Fruit fly (Drosophila melanogaster) whole organism, embryonic: Measurements from ENCODE around the gene dpr18.
A peak's percentile ranks its signal among the peaks of the same experiment; 100 is the strongest.

ENCODE experiments used
- Ada2b ChIP-seq: fragments of 200-800 bp; sonication (Bioruptor generic); IDR thresholded peaks from 2 replicates; pipeline ENCODE4 v1.3.6; 2022; ENCODE audit warnings: missing biosample characterization, missing genetic modification characterization
- CG11093 ChIP-seq: fragments of 200-800 bp; sonication (Bioruptor generic); IDR thresholded peaks from 3 replicates; pipeline ENCODE4 v1.3.6; 2022; ENCODE audit warnings: missing biosample characterization, missing genetic modification characterization
- CG11456 ChIP-seq: fragments of 200-800 bp; sonication (Bioruptor generic); IDR thresholded peaks from 3 replicates; pipeline ENCODE4 v1.3.6; 2022; ENCODE audit warnings: missing biosample characterization, missing genetic modification characterization
- CG12236 ChIP-seq: fragments of 200-800 bp; sonication (Bioruptor generic); optimal IDR thresholded peaks from 2 replicates; lab custom pipeline; 2016; ENCODE audit warnings: missing biosample characterization, missing genetic modification characterization
- CG12942 ChIP-seq: fragments of 200-800 bp; sonication (Bioruptor generic); optimal IDR thresholded peaks from 3 replicates; lab custom pipeline; 2016; ENCODE audit warnings: missing biosample characterization, missing genetic modification characterization
- CG13287 ChIP-seq: fragments of 200-800 bp; sonication (Bioruptor generic); IDR thresholded peaks from 2 replicates; pipeline ENCODE4 v1.3.6; 2022; ENCODE audit warnings: missing biosample characterization, missing genetic modification characterization; ENCODE audit not compliant: partially characterized antibody
- CG1529 ChIP-seq: fragments of 200-800 bp; sonication (Bioruptor generic); optimal IDR thresholded peaks from 3 replicates; lab custom pipeline; 2018; ENCODE audit warnings: missing biosample characterization, missing genetic modification characterization
- CG1647 ChIP-seq: fragments of 200-800 bp; sonication (Bioruptor generic); optimal IDR thresholded peaks from 3 replicates; lab custom pipeline; 2016; ENCODE audit warnings: missing biosample characterization, missing genetic modification characterization
- CG18599 ChIP-seq: fragments of 200-800 bp; sonication (Bioruptor generic); optimal IDR thresholded peaks from 3 replicates; lab custom pipeline; 2017; ENCODE audit warnings: missing biosample characterization, missing genetic modification characterization, mild to moderate bottlenecking, moderate library complexity, missing genetic modification reagents
- CG2678 ChIP-seq: fragments of 200-800 bp; sonication (Bioruptor generic); optimal IDR thresholded peaks from 3 replicates; lab custom pipeline; 2019; ENCODE audit warnings: missing biosample characterization, mild to moderate bottlenecking, missing genetic modification characterization, moderate library complexity
- CG31224 ChIP-seq: fragments of 200-800 bp; sonication (Bioruptor generic); IDR thresholded peaks from 2 replicates; pipeline ENCODE4 v1.3.6; 2022; ENCODE audit warnings: missing biosample characterization, missing genetic modification characterization
- CG32532 ChIP-seq: fragments of 200-800 bp; sonication (Bioruptor generic); IDR thresholded peaks from 2 replicates; pipeline ENCODE4 v1.3.6; 2022; ENCODE audit warnings: missing biosample characterization, missing genetic modification characterization
- CG34376 ChIP-seq: fragments of 200-800 bp; sonication (Bioruptor generic); optimal IDR thresholded peaks from 2 replicates; lab custom pipeline; 2018; ENCODE audit warnings: missing biosample characterization, mild to moderate bottlenecking, missing genetic modification characterization
- CG3726 ChIP-seq: fragments of 200-800 bp; sonication (Bioruptor generic); IDR thresholded peaks from 3 replicates; pipeline ENCODE4, ENCODE4 v1.3.6; 2022; ENCODE audit warnings: missing biosample characterization, missing genetic modification characterization
- CG7271 ChIP-seq: fragments of 200-800 bp; sonication (Bioruptor generic); optimal IDR thresholded peaks from 2 replicates; lab custom pipeline; 2018; ENCODE audit warnings: missing biosample characterization, mild to moderate bottlenecking, missing genetic modification characterization, moderate library complexity
- CG7556 ChIP-seq: fragments of 200-800 bp; sonication (Bioruptor generic); optimal IDR thresholded peaks from 2 replicates; lab custom pipeline; 2017; ENCODE audit warnings: missing biosample characterization, mild to moderate bottlenecking, missing genetic modification characterization
- CG7786 ChIP-seq: fragments of 200-800 bp; sonication (Bioruptor generic); optimal IDR thresholded peaks from 2 replicates; lab custom pipeline; 2016; ENCODE audit warnings: missing biosample characterization, missing genetic modification characterization
- CG7987 ChIP-seq: fragments of 200-800 bp; sonication (Bioruptor generic); optimal IDR thresholded peaks from 2 replicates; lab custom pipeline; 2018; ENCODE audit warnings: missing biosample characterization, mild to moderate bottlenecking, missing genetic modification characterization, moderate library complexity
- CG9609 ChIP-seq: fragments of 200-800 bp; sonication (Bioruptor generic); optimal IDR thresholded peaks from 3 replicates; lab custom pipeline; 2016; ENCODE audit warnings: missing biosample characterization, missing genetic modification characterization
- CHES-1-like ChIP-seq: fragments of 200-800 bp; sonication (Bioruptor generic); optimal IDR thresholded peaks from 2 replicates; lab custom pipeline; 2016; ENCODE audit warnings: missing biosample characterization, missing genetic modification characterization
- Dad ChIP-seq: fragments of 200-800 bp; sonication (Bioruptor generic); optimal IDR thresholded peaks from 3 replicates; lab custom pipeline; 2016; ENCODE audit warnings: missing biosample characterization, missing genetic modification characterization
- Dek ChIP-seq: fragments of 200-800 bp; sonication (Bioruptor generic); optimal IDR thresholded peaks from 3 replicates; lab custom pipeline; 2019; ENCODE audit warnings: missing biosample characterization, mild to moderate bottlenecking, missing genetic modification characterization, moderate library complexity
- Dip2 ChIP-seq: fragments of 200-800 bp; sonication (Bioruptor generic); IDR thresholded peaks from 2 replicates; pipeline ENCODE4 v1.3.6; 2022; ENCODE audit warnings: missing biosample characterization, missing genetic modification characterization
- Ets65A ChIP-seq: fragments of 200-800 bp; sonication (Bioruptor generic); peaks from one replicate; lab custom pipeline; 2016; ENCODE audit warnings: missing biosample characterization, missing genetic modification characterization
- Gsc ChIP-seq: fragments of 200-800 bp; sonication (Bioruptor generic); IDR thresholded peaks from 2 replicates; pipeline ENCODE4 v1.3.6; 2022; ENCODE audit warnings: missing biosample characterization, missing genetic modification characterization
- HHEX ChIP-seq: fragments of 200-800 bp; sonication (Bioruptor generic); optimal IDR thresholded peaks from 3 replicates; lab custom pipeline; 2017; ENCODE audit warnings: missing biosample characterization, mild to moderate bottlenecking, missing genetic modification characterization, missing genetic modification reagents
- HmgZ ChIP-seq: fragments of 200-800 bp; sonication (Bioruptor generic); optimal IDR thresholded peaks from 2 replicates; lab custom pipeline; 2018; ENCODE audit warnings: missing biosample characterization, mild to moderate bottlenecking, missing genetic modification characterization
- Neu2 ChIP-seq: fragments of 200-800 bp; sonication (Bioruptor generic); optimal IDR thresholded peaks from 3 replicates; lab custom pipeline; 2016; ENCODE audit warnings: missing biosample characterization, missing genetic modification characterization, borderline replicate concordance
- Oli ChIP-seq: fragments of 200-800 bp; sonication (Bioruptor generic); optimal IDR thresholded peaks from 2 replicates; lab custom pipeline; 2018; ENCODE audit warnings: missing biosample characterization, mild to moderate bottlenecking, missing genetic modification characterization, moderate library complexity
- Pdp1 ChIP-seq, 2 experiments: fragments of 200-800 bp; sonication (Bioruptor generic); optimal IDR thresholded peaks; 3 replicates each; lab custom pipeline; 2016; ENCODE audit warnings: missing biosample characterization in 2 of 2, missing genetic modification characterization in 2 of 2, mild to moderate bottlenecking in 1 of 2, moderate library complexity in 1 of 2
- Sox100B ChIP-seq: fragments of 200-800 bp; sonication (Bioruptor generic); optimal IDR thresholded peaks from 3 replicates; lab custom pipeline; 2018; ENCODE audit warnings: missing biosample characterization, mild to moderate bottlenecking, missing genetic modification characterization
- Ssrp ChIP-seq: fragments of 200-800 bp; sonication (Bioruptor generic); optimal IDR thresholded peaks from 2 replicates; lab custom pipeline; 2018; ENCODE audit warnings: missing biosample characterization, mild to moderate bottlenecking, missing genetic modification characterization, moderate library complexity
- Trl ChIP-seq, 3 experiments: fragments of >200 bp in 2 of 3; fragments of 200-800 bp in 1 of 3; sonication (Bioruptor generic) in 1 of 3; optimal IDR thresholded peaks; 2 replicates in 1 of 3; 3 replicates in 2 of 3; lab custom pipeline; 2016 to 2017; ENCODE audit warnings: missing biosample characterization in 1 of 3, missing genetic modification characterization in 1 of 3
- az2 ChIP-seq: fragments of 200-800 bp; sonication (Bioruptor generic); optimal IDR thresholded peaks from 3 replicates; lab custom pipeline; 2016; ENCODE audit warnings: missing biosample characterization, missing genetic modification characterization
- bbx ChIP-seq: fragments of 200-800 bp; sonication (Bioruptor generic); IDR thresholded peaks from 2 replicates; pipeline ENCODE4 v1.3.6; 2022; ENCODE audit warnings: missing biosample characterization, missing genetic modification characterization; ENCODE audit not compliant: partially characterized antibody
- cad ChIP-seq: fragments of >200 bp; optimal IDR thresholded peaks from 2 replicates; lab custom pipeline; 2017; ENCODE audit warnings: missing biosample characterization, missing genetic modification characterization
- chm ChIP-seq: fragments of 200-800 bp; sonication (Bioruptor generic); IDR thresholded peaks from 2 replicates; pipeline ENCODE4 v1.3.6; 2022; ENCODE audit warnings: missing biosample characterization, missing genetic modification characterization
- cwo ChIP-seq: fragments of 200-800 bp; sonication (Bioruptor generic); optimal IDR thresholded peaks from 3 replicates; lab custom pipeline; 2017; ENCODE audit warnings: missing biosample characterization, missing genetic modification characterization, mild to moderate bottlenecking, moderate library complexity, missing genetic modification reagents
- da ChIP-seq: fragments of 200-800 bp; sonication (Bioruptor generic); optimal IDR thresholded peaks from 2 replicates; lab custom pipeline; 2016; ENCODE audit warnings: missing biosample characterization, missing genetic modification characterization
- dm ChIP-seq: fragments of 200-800 bp; sonication (Bioruptor generic); optimal IDR thresholded peaks from 3 replicates; lab custom pipeline; 2016; ENCODE audit warnings: missing biosample characterization, missing genetic modification characterization
- dpn ChIP-seq, 2 experiments: fragments of 200-800 bp; sonication (Bioruptor generic); optimal IDR thresholded peaks; 3 replicates each; lab custom pipeline; 2016; ENCODE audit warnings: missing biosample characterization in 2 of 2, missing genetic modification characterization in 2 of 2
- ems ChIP-seq: fragments of 200-800 bp; sonication (Bioruptor generic); optimal IDR thresholded peaks from 3 replicates; lab custom pipeline; 2016; ENCODE audit warnings: missing biosample characterization, missing genetic modification characterization
- fd64A ChIP-seq: fragments of 200-800 bp; sonication (Bioruptor generic); optimal IDR thresholded peaks from 3 replicates; lab custom pipeline; 2018; ENCODE audit warnings: missing biosample characterization, mild to moderate bottlenecking, missing genetic modification characterization
- gsb ChIP-seq: fragments of 200-800 bp; sonication (Bioruptor generic); IDR thresholded peaks from 2 replicates; pipeline ENCODE4 v1.3.6; 2022; ENCODE audit warnings: missing biosample characterization, missing genetic modification characterization
- oc ChIP-seq: fragments of 200-800 bp; sonication (Bioruptor generic); optimal IDR thresholded peaks from 2 replicates; lab custom pipeline; 2018; ENCODE audit warnings: missing biosample characterization, mild to moderate bottlenecking, missing genetic modification characterization, moderate library complexity
- odd ChIP-seq: fragments of 200-800 bp; sonication (Bioruptor generic); optimal IDR thresholded peaks from 2 replicates; lab custom pipeline; 2017; ENCODE audit warnings: missing biosample characterization, mild to moderate bottlenecking, missing genetic modification characterization
- pan ChIP-seq, 4 experiments: fragments of >200 bp in 3 of 4; fragments of 200-800 bp in 1 of 4; sonication (Bioruptor generic) in 1 of 4; optimal IDR thresholded peaks in 3 of 4; IDR thresholded peaks in 1 of 4; 2 replicates each; pipeline versions ENCODE4 v1.3.6 to Lab custom; 2017 to 2022; ENCODE audit warnings: missing biosample characterization in 2 of 4, missing genetic modification characterization in 2 of 4, mixed read lengths in 1 of 4
- phol ChIP-seq: fragments of 200-800 bp; sonication (Bioruptor generic); optimal IDR thresholded peaks from 3 replicates; lab custom pipeline; 2018; ENCODE audit warnings: missing biosample characterization, mild to moderate bottlenecking, missing genetic modification characterization, moderate library complexity

The dpr18 gene

DNA sequence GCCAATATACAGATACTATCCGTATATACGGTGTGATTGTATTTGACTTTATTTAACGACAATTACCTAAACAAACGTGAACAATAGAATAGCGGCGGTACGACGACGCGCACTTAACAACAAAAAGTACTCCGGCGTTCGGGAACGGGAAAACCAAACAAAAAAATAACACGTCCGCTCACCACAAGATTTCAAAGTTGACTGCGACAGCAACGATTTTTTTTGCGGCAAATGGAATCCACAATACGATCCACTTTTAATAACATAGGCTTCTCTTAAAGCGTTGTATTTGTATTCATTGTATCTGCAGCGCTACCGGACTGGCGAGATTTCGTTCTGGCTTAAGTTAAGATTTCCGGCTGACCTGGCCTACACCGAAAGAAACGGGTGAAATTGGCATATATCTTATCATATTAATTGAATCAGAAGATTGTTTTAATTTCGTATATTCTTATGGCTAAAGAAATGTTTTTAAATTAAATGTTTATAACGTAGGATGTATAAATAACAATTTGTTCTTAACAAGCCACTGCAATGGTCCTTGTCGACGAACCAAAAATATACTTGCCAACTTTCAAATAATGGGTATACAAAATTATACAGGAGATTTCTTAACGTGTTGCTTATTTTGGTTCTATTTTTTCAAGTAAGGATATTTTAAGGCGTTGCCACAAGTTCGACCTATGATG lies 41.3 kb downstream of the dpr18 start, which contains the start of the genes CG42353 and CG42354 (continued):
- peak; percentile 97 for TF ChIP-seq Oli (tag; lab: Kevin White, UChicago)
- peak; percentile 93 for TF ChIP-seq CG7786
- peak; percentile 96 for TF ChIP-seq az2 (GFP tag; lab: Kevin White, UChicago)
- TF ChIP-seq CG9609 (GFP tag; lab: Kevin White, UChicago) = peak; percentile 96
- TF ChIP-seq Dad (GFP tag; lab: Kevin White, UChicago) = peak; percentile 67
- peak; percentile 80 for TF ChIP-seq CG7271 (tag; lab: Kevin White, UChicago)
- TF ChIP-seq oc = peak; percentile 95
- peak; percentile 86 for TF ChIP-seq CG7987
- TF ChIP-seq Ets65A = peak; percentile 95
- peak; percentile 92 for TF ChIP-seq CG1647
- peak; percentile 96 for TF ChIP-seq Sox100B (GFP tag; lab: Kevin White, UChicago)
- peak; percentile 84 to 95 for TF ChIP-seq dpn (GFP tag; optimal IDR thresholded peaks at IDR 0.05; lab: Kevin White, UChicago)
- TF ChIP-seq bbx (GFP tag; lab: Robert Waterston, UW) = peak; percentile 66
- no peak for TF ChIP-seq cad (GFP tag; lab: Kevin White, UChicago)
- TF ChIP-seq HHEX (GFP tag; lab: Kevin White, UChicago) = peak; percentile 94
- no peak for TF ChIP-seq CG13287 (GFP tag; lab: Robert Waterston, UW)
- TF ChIP-seq dm = peak; percentile 88
- TF ChIP-seq CG11093 = peak; percentile 93
- TF ChIP-seq CG18599 (GFP tag; lab: Kevin White, UChicago) = peak; percentile 97
- TF ChIP-seq CG12236 (GFP tag; lab: Kevin White, UChicago) = peak; percentile 90
- TF ChIP-seq fd64A (GFP tag; lab: Kevin White, UChicago) = peak; percentile 90
- peak; percentile 94 for TF ChIP-seq CG1529 (GFP tag; lab: Kevin White, UChicago)
- peak; percentile 98 for TF ChIP-seq phol (tag; lab: Kevin White, UChicago)
- TF ChIP-seq CG12942 (GFP tag; lab: Kevin White, UChicago) = peak; percentile 93
- TF ChIP-seq CG11456 (GFP tag; lab: Robert Waterston, UW) = peak; percentile 89
- no peak for TF ChIP-seq pan (optimal IDR thresholded peaks at IDR 0.05; lab: Kevin White, UChicago)
- peak in 1 of 2 experiments; percentile 95 for TF ChIP-seq pan (GFP tag; optimal IDR thresholded peaks at IDR 0.05 in 1 of 2, IDR thresholded peaks at IDR 0.05 in 1 of 2)
- TF ChIP-seq Dip2 (GFP tag; lab: Robert Waterston, UW) = peak; percentile 65
- peak; percentile 97 for TF ChIP-seq CG7556 (GFP tag; lab: Kevin White, UChicago)
- TF ChIP-seq cwo (GFP tag; lab: Kevin White, UChicago) = peak; percentile 90
- TF ChIP-seq CG3726 (GFP tag; lab: Robert Waterston, UW) = peak; percentile 91
- peak; percentile 91 for TF ChIP-seq Gsc (GFP tag; lab: Robert Waterston, UW)
- TF ChIP-seq Trl (optimal IDR thresholded peaks at IDR 0.05; lab: Kevin White, UChicago) = no peak
- peak; percentile 46 for TF ChIP-seq Trl (GFP tag; optimal IDR thresholded peaks at IDR 0.05; lab: Kevin White, UChicago)
- TF ChIP-seq Pdp1 (GFP tag; optimal IDR thresholded peaks at IDR 0.05; lab: Kevin White, UChicago) = peak; percentile 54 to 77
- TF ChIP-seq CG2678 (tag; lab: Kevin White, UChicago) = peak; percentile 97
- peak; percentile 96 for TF ChIP-seq HmgZ
- TF ChIP-seq chm (GFP tag; lab: Robert Waterston, UW) = peak; percentile 89
- TF ChIP-seq Neu2 = peak; percentile 65
- peak; percentile 92 for TF ChIP-seq Ada2b (GFP tag; lab: Robert Waterston, UW)
- TF ChIP-seq Dek (tag; lab: Kevin White, UChicago) = peak; percentile 95
- TF ChIP-seq da (GFP tag; lab: Kevin White, UChicago) = peak; percentile 81
- peak; percentile 93 for TF ChIP-seq CG34376 (GFP tag; lab: Kevin White, UChicago)
- peak; percentile 91 for TF ChIP-seq ems
- peak; percentile 98 for TF ChIP-seq Ssrp (tag; lab: Kevin White, UChicago)
- TF ChIP-seq CG32532 = peak; percentile 94
- TF ChIP-seq CHES-1-like (GFP tag; lab: Kevin White, UChicago) = peak; percentile 87
- peak; percentile 92 for TF ChIP-seq CG31224 (GFP tag; lab: Robert Waterston, UW)
- peak; percentile 90 for TF ChIP-seq gsb
- TF ChIP-seq odd (GFP tag; lab: Kevin White, UChicago) = peak; percentile 94
